Worm (Caenorhabditis elegans) whole organism, L2 larva: ENCODE measurements around the gene D1054.1.

ENCODE experiments used
- F13H6.1 ChIP-seq: sonication (generic microtip); optimal IDR thresholded peaks from 2 replicates; lab custom pipeline; 2016; ENCODE audit warnings: missing genetic modification characterization, missing compliant biosample characterization
- alr-1 ChIP-seq: fragments of 150-350 bp; optimal IDR thresholded peaks from 2 replicates; lab custom pipeline; 2014; ENCODE audit warnings: missing biosample characterization, missing genetic modification characterization
- aly-2 ChIP-seq: fragments of 150-350 bp; optimal IDR thresholded peaks from 2 replicates; lab custom pipeline; 2014; ENCODE audit warnings: missing biosample characterization, missing genetic modification characterization
- gmeb-1 ChIP-seq: fragments of 150-350 bp; optimal IDR thresholded peaks from 2 replicates; lab custom pipeline; 2014; ENCODE audit warnings: missing biosample characterization, missing genetic modification characterization
- nhr-10 ChIP-seq: sonication (generic microtip); optimal IDR thresholded peaks from 2 replicates; lab custom pipeline; 2017; ENCODE audit warnings: missing biosample characterization, missing genetic modification characterization
- nhr-11 ChIP-seq: fragments of 150-350 bp; optimal IDR thresholded peaks from 2 replicates; lab custom pipeline; 2014; ENCODE audit warnings: missing biosample characterization, missing genetic modification characterization
- sem-4 ChIP-seq: fragments of 150-350 bp; optimal IDR thresholded peaks from 2 replicates; lab custom pipeline; 2014; ENCODE audit warnings: missing biosample characterization, missing genetic modification reagents, missing genetic modification characterization
- sma-9 ChIP-seq, 2 experiments: fragments of 150-350 bp in 1 of 2; sonication (generic microtip) in 1 of 2; optimal IDR thresholded peaks; 2 replicates each; lab custom pipeline; 2014 to 2016; ENCODE audit warnings: missing genetic modification characterization in 2 of 2, mild to moderate bottlenecking in 1 of 2, missing biosample characterization in 1 of 2, missing compliant biosample characterization in 1 of 2, missing genetic modification reagents in 1 of 2, moderate library complexity in 1 of 2
- zag-1 ChIP-seq: fragments of 150-350 bp; optimal IDR thresholded peaks from 2 replicates; lab custom pipeline; 2014; ENCODE audit warnings: missing biosample characterization, missing genetic modification characterization
- ztf-1 ChIP-seq: fragments of 200-800 bp; sonication (Bioruptor generic); conservative IDR thresholded peaks from 2 replicates; pipeline ENCODE4 v1.3.6; 2022; ENCODE audit warnings: missing genetic modification characterization, missing compliant biosample characterization
- ztf-11 ChIP-seq: sonication (generic microtip); optimal IDR thresholded peaks from 2 replicates; lab custom pipeline; 2017; ENCODE audit warnings: missing biosample characterization, missing genetic modification characterization

DNA sequence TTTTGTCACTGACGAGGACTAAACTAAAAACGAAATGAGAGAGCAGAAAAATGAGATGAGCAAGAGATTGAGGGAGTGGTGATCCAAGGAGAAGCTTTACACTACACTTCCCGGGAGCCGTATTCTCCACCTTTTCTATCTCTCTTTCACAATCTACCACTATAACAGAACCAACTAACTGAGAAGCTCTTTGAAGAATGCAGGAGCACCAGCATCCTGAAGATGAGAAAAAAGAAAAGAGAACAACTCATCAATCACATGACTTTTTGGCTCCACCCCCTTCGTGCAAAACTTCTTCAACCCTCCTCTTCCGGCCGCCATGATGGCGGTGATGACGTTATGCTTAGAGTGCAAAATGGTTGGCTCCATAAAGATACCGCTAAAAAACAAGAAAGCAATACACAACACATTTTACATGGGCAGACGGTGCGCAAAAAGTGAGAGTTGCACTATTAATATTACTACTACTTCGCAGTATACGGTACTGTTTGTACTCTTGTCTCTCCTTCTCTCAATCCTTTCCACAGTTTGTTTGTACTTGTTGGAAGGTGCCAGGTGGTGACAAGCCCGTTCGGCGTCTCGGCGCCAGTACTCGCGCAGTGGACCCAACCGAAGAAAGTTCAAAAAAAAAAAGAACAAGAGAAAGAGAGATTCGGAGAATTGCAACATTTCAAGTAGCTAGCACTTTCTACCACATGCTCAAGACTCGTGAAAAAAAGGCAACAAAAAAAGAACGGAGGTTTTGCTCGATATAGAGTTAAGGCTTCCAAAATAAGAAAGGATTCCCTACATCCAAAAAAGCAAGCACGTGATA, 50.8 kb downstream of the D1054.1 start:
- TF ChIP-seq F13H6.1 (tag; lab: Kevin White, UChicago) (peak; percentile 51), alr-1 (tag; lab: Kevin White, UChicago) (no peak), zag-1 (tag; lab: Kevin White, UChicago) (no peak), gmeb-1 (tag; lab: Kevin White, UChicago) (no peak), nhr-11 (no peak), aly-2 (no peak), ztf-11 (no peak), sem-4 (tag; lab: Kevin White, UChicago) (no peak), ztf-1 (GFP tag; lab: Robert Waterston, UW) (no peak), sma-9 (GFP tag; optimal IDR thresholded peaks at IDR 0.05; lab: Kevin White, UChicago) (peak; percentile 54), sma-9 (tag; optimal IDR thresholded peaks at IDR 0.05; lab: Kevin White, UChicago) (no peak), nhr-10 (tag; lab: Kevin White, UChicago) (no peak)
